Worm (Caenorhabditis elegans): Measurements from ENCODE around the gene T15B7.1.

DNA sequence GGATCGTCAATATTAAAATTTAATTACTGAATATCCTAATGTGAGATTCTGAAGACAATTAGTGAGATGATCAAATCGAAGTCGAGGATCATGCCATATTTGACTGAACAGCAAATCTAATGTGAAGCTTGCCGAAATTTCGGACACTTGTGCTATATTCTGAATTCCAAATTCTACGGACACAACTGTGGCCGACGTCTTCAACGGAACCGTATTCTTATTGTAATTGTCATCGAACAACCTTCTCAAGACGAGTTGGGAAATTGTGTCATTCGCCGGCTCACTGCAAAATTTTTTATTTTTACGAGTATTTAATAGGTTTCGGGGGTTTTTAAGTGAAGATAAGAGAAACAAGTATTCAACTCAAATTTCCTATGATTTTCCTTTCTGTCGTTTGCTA, at the start of gene T15B7.1:
- TF ChIP-seq arid-1 (GFP tag; conservative IDR thresholded peaks at IDR 0.05) (no peak), lsy-2 (tag; optimal IDR thresholded peaks at IDR 0.05) (no peak), ama-1 (optimal IDR thresholded peaks at IDR 0.05) (no peak), unc-62 (GFP tag; optimal IDR thresholded peaks at IDR 0.05 in 1 of 2) (no peak), unc-62 (tag; optimal IDR thresholded peaks at IDR 0.05) (no peak), ceh-82 (tag; optimal IDR thresholded peaks at IDR 0.05) (no peak), skn-1 (tag; optimal IDR thresholded peaks at IDR 0.05) (no peak), lin-39 (tag; optimal IDR thresholded peaks at IDR 0.05) (no peak), zip-2 (tag; optimal IDR thresholded peaks at IDR 0.05) (no peak)
